Worm (Caenorhabditis elegans) whole organism, midembryonic: ENCODE data around the gene srw-2.

Experiments used
- cog-1 ChIP-seq: sonication (generic microtip); optimal IDR thresholded peaks from 2 replicates; lab custom pipeline; 2016; ENCODE audit warnings: missing genetic modification characterization, missing compliant biosample characterization
- klf-2 ChIP-seq: fragments of 200-800 bp; sonication (Bioruptor generic); conservative IDR thresholded peaks from 2 replicates; pipeline ENCODE4 v1.3.6; 2022; ENCODE audit warnings: missing genetic modification reagents, missing genetic modification characterization, missing compliant biosample characterization
- med-1 ChIP-seq: sonication (generic microtip); optimal IDR thresholded peaks from 2 replicates; lab custom pipeline; 2017; ENCODE audit warnings: missing genetic modification characterization, mild to moderate bottlenecking, missing compliant biosample characterization, antibody characterized with exemption, missing genetic modification reagents; ENCODE audit not compliant: insufficient read depth
- tab-1 ChIP-seq: fragments of 200-800 bp; sonication (Bioruptor generic); IDR thresholded peaks from 2 replicates; pipeline ENCODE4 v1.3.6; 2022; ENCODE audit warnings: missing genetic modification characterization, missing compliant biosample characterization
- ztf-29 ChIP-seq: fragments of 200-800 bp; sonication (Bioruptor generic); IDR thresholded peaks from 2 replicates; pipeline ENCODE4 v1.3.6; 2022; ENCODE audit warnings: missing genetic modification reagents, missing genetic modification characterization, missing compliant biosample characterization

DNA sequence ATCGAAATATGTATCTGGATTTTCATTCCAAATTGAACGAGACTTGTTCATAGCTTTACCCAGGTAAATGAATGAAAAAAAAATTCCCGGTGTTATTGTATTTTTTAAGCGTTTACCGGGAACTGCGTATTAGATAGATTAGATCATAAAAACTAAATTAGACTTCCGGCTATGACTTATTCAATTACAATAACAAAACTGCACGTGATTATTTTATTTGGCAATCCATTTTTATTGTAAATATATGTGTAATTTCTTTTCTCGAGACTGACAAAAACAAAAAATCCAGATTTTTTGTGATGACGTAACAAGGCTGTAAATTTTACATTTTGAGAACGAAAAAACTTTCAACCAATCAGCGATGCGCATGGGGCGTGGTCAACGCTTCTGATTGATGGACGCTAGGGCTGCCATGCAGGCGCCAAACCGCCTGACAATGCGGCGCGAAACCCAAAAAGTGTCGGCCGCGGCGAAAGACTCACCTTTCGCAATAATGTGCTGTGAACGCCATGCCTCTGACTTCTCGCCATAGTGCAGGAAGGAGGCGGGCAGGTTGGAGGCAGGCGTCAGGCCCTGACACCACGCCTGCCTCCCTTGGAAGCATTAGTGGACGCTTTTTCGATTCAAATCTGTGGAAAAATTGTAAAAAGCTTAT is 8.9 kb upstream of the srw-2 start, which contains the start of gene srh-36:
- TF ChIP-seq cog-1 (tag; lab: Kevin White, UChicago), result no peak
- TF ChIP-seq ztf-29 (GFP tag; lab: Robert Waterston, UW), result no peak
- no peak for TF ChIP-seq klf-2 (GFP tag; lab: Robert Waterston, UW)
- TF ChIP-seq tab-1 (GFP tag; lab: Robert Waterston, UW), result no peak
- TF ChIP-seq med-1, result no peak
